Fruit fly (Drosophila melanogaster) Kc167 (cell line): ENCODE results near the gene CG14655.

ENCODE experiments used
- Myc ChIP-seq: fragments of >200 bp; optimal IDR thresholded peaks from 2 replicates; lab custom pipeline; 2017; ENCODE audit warnings: missing external identifiers
- Sin3A ChIP-seq: fragments of >200 bp; optimal IDR thresholded peaks from 2 replicates; lab custom pipeline; 2018; ENCODE audit warnings: missing external identifiers
- h ChIP-seq: fragments of >200 bp; optimal IDR thresholded peaks from 3 replicates; lab custom pipeline; 2018; ENCODE audit warnings: missing external identifiers

DNA sequence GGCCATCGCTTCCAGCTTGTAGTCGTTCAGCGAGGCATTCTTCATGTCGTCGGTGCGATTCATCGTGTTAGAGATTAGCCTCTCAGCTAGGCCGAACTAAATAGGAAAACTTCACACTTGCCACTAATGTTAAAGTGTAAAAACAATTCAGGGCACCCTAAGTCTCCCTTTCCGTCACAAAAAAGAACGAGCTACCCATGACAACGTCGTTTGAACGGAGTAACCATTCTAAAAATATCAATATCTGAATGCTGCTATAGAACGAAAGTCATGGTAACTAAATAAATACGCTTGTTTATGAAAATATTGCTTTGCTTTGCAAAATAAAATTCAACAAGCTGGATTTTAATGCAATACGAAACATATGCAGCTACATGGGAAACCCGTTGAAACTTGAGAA lies 4.5 kb upstream of the CG14655 start, which contains the start of gene Ccdc39:
- TF ChIP-seq Myc (lab: Kevin White, UChicago) (no peak), Sin3A (lab: Kevin White, UChicago) (no peak), h (lab: Kevin White, UChicago) (no peak)
